Worm (Caenorhabditis elegans) whole organism, L3 larva: Measurements from ENCODE around the gene C06H5.14.

Experiments
- ceh-16 ChIP-seq: sonication (generic microtip); optimal IDR thresholded peaks from 2 replicates; lab custom pipeline; 2017; ENCODE audit warnings: missing biosample characterization, missing genetic modification characterization
- egl-5 ChIP-seq: fragments of 150-350 bp; optimal IDR thresholded peaks from 2 replicates; lab custom pipeline; 2017; ENCODE audit warnings: missing biosample characterization, missing genetic modification reagents, missing genetic modification characterization, inconsistent platforms
- fkh-10 ChIP-seq: sonication (generic microtip); optimal IDR thresholded peaks from 2 replicates; lab custom pipeline; 2017; ENCODE audit warnings: missing biosample characterization, missing genetic modification reagents, missing genetic modification characterization
- fos-1 ChIP-seq: fragments of 150-350 bp; optimal IDR thresholded peaks from 2 replicates; lab custom pipeline; 2014; ENCODE audit warnings: missing biosample characterization, missing genetic modification characterization
- jun-1 ChIP-seq: fragments of 150-350 bp; optimal IDR thresholded peaks from 2 replicates; lab custom pipeline; 2014; ENCODE audit warnings: missing biosample characterization, missing genetic modification reagents, missing genetic modification characterization
- mdl-1 ChIP-seq: fragments of 150-350 bp; optimal IDR thresholded peaks from 2 replicates; lab custom pipeline; 2014; ENCODE audit warnings: missing biosample characterization, missing genetic modification characterization
- nhr-12 ChIP-seq: fragments of 150-350 bp; optimal IDR thresholded peaks from 2 replicates; lab custom pipeline; 2014; ENCODE audit warnings: missing biosample characterization, missing genetic modification characterization
- nhr-25 ChIP-seq: sonication (generic microtip); optimal IDR thresholded peaks from 2 replicates; lab custom pipeline; 2017; ENCODE audit warnings: missing biosample characterization, missing genetic modification characterization
- nhr-28 ChIP-seq: fragments of 150-350 bp; optimal IDR thresholded peaks from 2 replicates; lab custom pipeline; 2014; ENCODE audit warnings: missing biosample characterization, missing genetic modification characterization
- pqm-1 ChIP-seq: fragments of 150-350 bp; optimal IDR thresholded peaks from 2 replicates; lab custom pipeline; 2017; ENCODE audit warnings: missing biosample characterization, missing genetic modification characterization, inconsistent platforms
- skn-1 ChIP-seq: fragments of 150-350 bp; optimal IDR thresholded peaks from 2 replicates; lab custom pipeline; 2014; ENCODE audit warnings: missing biosample characterization, missing genetic modification characterization
- unc-39 ChIP-seq: sonication (generic microtip); optimal IDR thresholded peaks from 4 replicates; lab custom pipeline; 2017; ENCODE audit warnings: missing biosample characterization, missing genetic modification characterization
- unc-62 ChIP-seq: fragments of 150-350 bp; sonication (generic microtip); optimal IDR thresholded peaks from 4 replicates; lab custom pipeline; 2014; ENCODE audit warnings: missing biosample characterization, missing genetic modification reagents, missing genetic modification characterization
- ztf-11 ChIP-seq: fragments of 150-350 bp; optimal IDR thresholded peaks from 2 replicates; lab custom pipeline; 2014; ENCODE audit warnings: missing biosample characterization, missing genetic modification characterization

ce11 chrV:17947266-17947665 lies 43.3 kb downstream of the C06H5.14 start:
- TF ChIP-seq nhr-25 (tag; lab: Kevin White, UChicago) (no peak), mdl-1 (tag; lab: Kevin White, UChicago) (no peak), pqm-1 (tag; lab: Kevin White, UChicago) (no peak), nhr-28 (tag; lab: Kevin White, UChicago) (no peak), jun-1 (tag; lab: Kevin White, UChicago) (no peak), fos-1 (tag; lab: Kevin White, UChicago) (no peak), nhr-12 (tag; lab: Kevin White, UChicago) (no peak), ceh-16 (tag; lab: Kevin White, UChicago) (no peak), unc-62 (GFP tag; lab: Kevin White, UChicago) (no peak), skn-1 (no peak), fkh-10 (GFP tag; lab: Kevin White, UChicago) (no peak), egl-5 (tag; lab: Kevin White, UChicago) (no peak), ztf-11 (tag; lab: Kevin White, UChicago) (no peak), unc-39 (tag; lab: Kevin White, UChicago) (no peak)
